Fruit fly (Drosophila melanogaster) whole organism, embryonic: Measurements from ENCODE around the gene CkIIalpha-i3.

Source experiments
- Adf1 ChIP-seq: fragments of 200-800 bp; sonication (Bioruptor generic); IDR thresholded peaks from 2 replicates; pipeline ENCODE4 v1.3.6; 2022; ENCODE audit warnings: missing biosample characterization, missing genetic modification characterization
- CG10654 ChIP-seq: fragments of 200-800 bp; sonication (Bioruptor generic); optimal IDR thresholded peaks from 2 replicates; lab custom pipeline; 2016; ENCODE audit warnings: missing biosample characterization, missing genetic modification characterization
- CG10959 ChIP-seq: fragments of 200-800 bp; sonication (Bioruptor generic); IDR thresholded peaks from 2 replicates; pipeline ENCODE4 v1.3.6; 2022; ENCODE audit warnings: missing biosample characterization, missing genetic modification characterization
- CG12155 ChIP-seq: fragments of 200-800 bp; sonication (Bioruptor generic); optimal IDR thresholded peaks from 3 replicates; lab custom pipeline; 2016; ENCODE audit warnings: missing biosample characterization, missing genetic modification characterization
- CG12769 ChIP-seq: fragments of 200-800 bp; sonication (Bioruptor generic); optimal IDR thresholded peaks from 2 replicates; lab custom pipeline; 2019; ENCODE audit warnings: missing biosample characterization, mild to moderate bottlenecking, missing genetic modification characterization, moderate library complexity
- CG13296 ChIP-seq: fragments of 200-800 bp; sonication (Bioruptor generic); optimal IDR thresholded peaks from 3 replicates; lab custom pipeline; 2018; ENCODE audit warnings: missing biosample characterization, mild to moderate bottlenecking, missing genetic modification characterization
- CG14710 ChIP-seq: fragments of 200-800 bp; sonication (Bioruptor generic); optimal IDR thresholded peaks from 3 replicates; lab custom pipeline; 2019; ENCODE audit warnings: missing biosample characterization, mild to moderate bottlenecking, missing genetic modification characterization, moderate library complexity
- CG17186 ChIP-seq: fragments of 200-800 bp; sonication (Bioruptor generic); optimal IDR thresholded peaks from 3 replicates; lab custom pipeline; 2017; ENCODE audit warnings: missing biosample characterization, missing genetic modification reagents, missing genetic modification characterization
- CG2678 ChIP-seq: fragments of 200-800 bp; sonication (Bioruptor generic); optimal IDR thresholded peaks from 3 replicates; lab custom pipeline; 2019; ENCODE audit warnings: missing biosample characterization, mild to moderate bottlenecking, missing genetic modification characterization, moderate library complexity
- CG31224 ChIP-seq: fragments of 200-800 bp; sonication (Bioruptor generic); IDR thresholded peaks from 2 replicates; pipeline ENCODE4 v1.3.6; 2022; ENCODE audit warnings: missing biosample characterization, missing genetic modification characterization
- CG33213 ChIP-seq: fragments of 200-800 bp; sonication (Bioruptor generic); optimal IDR thresholded peaks from 3 replicates; lab custom pipeline; 2016; ENCODE audit warnings: missing biosample characterization, missing genetic modification characterization
- CG34376 ChIP-seq: fragments of 200-800 bp; sonication (Bioruptor generic); optimal IDR thresholded peaks from 2 replicates; lab custom pipeline; 2018; ENCODE audit warnings: missing biosample characterization, mild to moderate bottlenecking, missing genetic modification characterization
- CG6683 ChIP-seq: fragments of 200-800 bp; sonication (Bioruptor generic); optimal IDR thresholded peaks from 2 replicates; lab custom pipeline; 2017; ENCODE audit warnings: missing biosample characterization, mild to moderate bottlenecking, missing genetic modification characterization, missing genetic modification reagents
- CG8924 ChIP-seq: fragments of 200-800 bp; optimal IDR thresholded peaks from 3 replicates; lab custom pipeline; 2019; ENCODE audit warnings: missing biosample characterization, mild to moderate bottlenecking, missing genetic modification characterization, moderate library complexity
- CG9932 ChIP-seq: fragments of 200-800 bp; sonication (Bioruptor generic); IDR thresholded peaks from 2 replicates; pipeline ENCODE4 v1.3.6; 2022; ENCODE audit warnings: missing biosample characterization, missing genetic modification characterization
- Chrac-16 ChIP-seq: fragments of 200-800 bp; sonication (Bioruptor generic); optimal IDR thresholded peaks from 3 replicates; lab custom pipeline; 2016; ENCODE audit warnings: missing biosample characterization, missing genetic modification characterization
- CkIIα-i1 ChIP-seq: fragments of 200-800 bp; sonication (Bioruptor generic); IDR thresholded peaks from 2 replicates; pipeline ENCODE4 v1.3.6; 2022; ENCODE audit warnings: missing biosample characterization, missing genetic modification characterization
- Deaf1 ChIP-seq: fragments of 200-800 bp; optimal IDR thresholded peaks from 3 replicates; lab custom pipeline; 2019; ENCODE audit warnings: missing biosample characterization, mild to moderate bottlenecking, missing genetic modification characterization, moderate library complexity
- Dip2 ChIP-seq: fragments of 200-800 bp; sonication (Bioruptor generic); IDR thresholded peaks from 2 replicates; pipeline ENCODE4 v1.3.6; 2022; ENCODE audit warnings: missing biosample characterization, missing genetic modification characterization
- Dll ChIP-seq: fragments of 200-800 bp; sonication (Bioruptor generic); IDR thresholded peaks from 4 replicates; pipeline ENCODE4 v1.3.6; 2022; ENCODE audit warnings: missing biosample characterization, missing genetic modification characterization; ENCODE audit not compliant: partially characterized antibody
- Eip74EF ChIP-seq, 2 experiments: fragments of 200-800 bp in 1 of 2; fragments of >200 bp in 1 of 2; sonication (Bioruptor generic) in 1 of 2; optimal IDR thresholded peaks; 2 replicates each; lab custom pipeline; 2017 to 2019; ENCODE audit warnings: missing biosample characterization in 2 of 2, missing genetic modification characterization in 2 of 2, mild to moderate bottlenecking in 1 of 2, moderate library complexity in 1 of 2
- Fer1 ChIP-seq: fragments of 200-800 bp; sonication (Bioruptor generic); optimal IDR thresholded peaks from 2 replicates; lab custom pipeline; 2017; ENCODE audit warnings: missing biosample characterization, mild to moderate bottlenecking, missing genetic modification characterization
- Hmr ChIP-seq: fragments of 200-800 bp; sonication (Bioruptor generic); optimal IDR thresholded peaks from 3 replicates; lab custom pipeline; 2017; ENCODE audit warnings: mild to moderate bottlenecking, missing biosample characterization, missing genetic modification reagents, missing genetic modification characterization
- Jarid2 ChIP-seq: fragments of 200-800 bp; sonication (Bioruptor generic); optimal IDR thresholded peaks from 3 replicates; lab custom pipeline; 2017; ENCODE audit warnings: mild to moderate bottlenecking, missing biosample characterization, missing genetic modification reagents, missing genetic modification characterization
- Med ChIP-seq: fragments of 200-800 bp; sonication (Bioruptor generic); peaks from one replicate; lab custom pipeline; 2016; ENCODE audit warnings: missing biosample characterization, missing genetic modification characterization, mild to moderate bottlenecking, inconsistent platforms, moderate library complexity
- Nf-YB ChIP-seq: fragments of 200-800 bp; sonication (Bioruptor generic); optimal IDR thresholded peaks from 3 replicates; lab custom pipeline; 2019; ENCODE audit warnings: missing biosample characterization, mild to moderate bottlenecking, missing genetic modification characterization, moderate library complexity
- Oaz ChIP-seq: fragments of 200-800 bp; sonication (Bioruptor generic); IDR thresholded peaks from 2 replicates; pipeline ENCODE4 v1.3.6; 2022; ENCODE audit warnings: missing biosample characterization, missing genetic modification characterization
- Optix ChIP-seq: fragments of 200-800 bp; sonication (Bioruptor generic); IDR thresholded peaks from 3 replicates; pipeline ENCODE4 v1.3.6; 2022; ENCODE audit warnings: missing biosample characterization, missing genetic modification characterization
- Tbp ChIP-seq: fragments of >200 bp; optimal IDR thresholded peaks from 2 replicates; lab custom pipeline; 2018; ENCODE audit warnings: missing biosample characterization, missing genetic modification characterization
- abd-A ChIP-seq: fragments of 200-800 bp; sonication (Bioruptor generic); optimal IDR thresholded peaks from 3 replicates; lab custom pipeline; 2019; ENCODE audit warnings: missing biosample characterization, mild to moderate bottlenecking, missing genetic modification characterization, moderate library complexity
- amos ChIP-seq: fragments of 200-800 bp; sonication (Bioruptor generic); IDR thresholded peaks from 2 replicates; pipeline ENCODE4 v1.3.6; 2022; ENCODE audit warnings: missing biosample characterization, missing genetic modification characterization; ENCODE audit not compliant: partially characterized antibody
- bbx ChIP-seq: fragments of 200-800 bp; sonication (Bioruptor generic); IDR thresholded peaks from 2 replicates; pipeline ENCODE4 v1.3.6; 2022; ENCODE audit warnings: missing biosample characterization, missing genetic modification characterization; ENCODE audit not compliant: partially characterized antibody
- br ChIP-seq: fragments of >200 bp; optimal IDR thresholded peaks from 2 replicates; lab custom pipeline; 2017
- ci ChIP-seq: fragments of 200-800 bp; sonication (Bioruptor generic); IDR thresholded peaks from 3 replicates; pipeline ENCODE4 v1.3.6; 2022; ENCODE audit warnings: missing biosample characterization, missing genetic modification characterization
- dm ChIP-seq: fragments of 200-800 bp; sonication (Bioruptor generic); optimal IDR thresholded peaks from 3 replicates; lab custom pipeline; 2016; ENCODE audit warnings: missing biosample characterization, missing genetic modification characterization
- esg ChIP-seq: fragments of 200-800 bp; sonication (Bioruptor generic); conservative IDR thresholded peaks from 2 replicates; pipeline ENCODE4 v1.3.6; 2022; ENCODE audit warnings: missing biosample characterization, missing genetic modification characterization
- fd3F ChIP-seq: fragments of 200-800 bp; sonication (Bioruptor generic); optimal IDR thresholded peaks from 2 replicates; lab custom pipeline; 2018; ENCODE audit warnings: missing biosample characterization, mild to moderate bottlenecking, missing genetic modification characterization, moderate library complexity
- lab ChIP-seq: fragments of 200-800 bp; sonication (Bioruptor generic); optimal IDR thresholded peaks from 3 replicates; lab custom pipeline; 2017; ENCODE audit warnings: missing biosample characterization, missing genetic modification characterization, mild to moderate bottlenecking, moderate library complexity, missing genetic modification reagents
- mirr ChIP-seq: fragments of 200-800 bp; sonication (Bioruptor generic); optimal IDR thresholded peaks from 3 replicates; lab custom pipeline; 2018; ENCODE audit warnings: missing biosample characterization, mild to moderate bottlenecking, missing genetic modification characterization
- nerfin-1 ChIP-seq: fragments of 200-800 bp; sonication (Bioruptor generic); optimal IDR thresholded peaks from 3 replicates; lab custom pipeline; 2019; ENCODE audit warnings: missing biosample characterization, mild to moderate bottlenecking, missing genetic modification characterization, moderate library complexity
- nom ChIP-seq: fragments of 200-800 bp; sonication (Bioruptor generic); optimal IDR thresholded peaks from 2 replicates; lab custom pipeline; 2017; ENCODE audit warnings: missing biosample characterization, missing genetic modification characterization, mild to moderate bottlenecking, moderate library complexity, missing genetic modification reagents
- oc ChIP-seq: fragments of 200-800 bp; sonication (Bioruptor generic); optimal IDR thresholded peaks from 2 replicates; lab custom pipeline; 2018; ENCODE audit warnings: missing biosample characterization, mild to moderate bottlenecking, missing genetic modification characterization, moderate library complexity
- p53 ChIP-seq: fragments of 200-800 bp; sonication (Bioruptor generic); optimal IDR thresholded peaks from 2 replicates; lab custom pipeline; 2016; ENCODE audit warnings: missing biosample characterization, missing genetic modification characterization
- sd ChIP-seq: fragments of 200-800 bp; sonication (Bioruptor generic); optimal IDR thresholded peaks from 3 replicates; lab custom pipeline; 2018; ENCODE audit warnings: missing biosample characterization, mild to moderate bottlenecking, missing genetic modification characterization, moderate library complexity
- so ChIP-seq: fragments of 200-800 bp; sonication (Bioruptor generic); IDR thresholded peaks from 3 replicates; pipeline ENCODE4 v1.3.6; 2022; ENCODE audit warnings: missing biosample characterization, missing genetic modification characterization
- sob ChIP-seq: fragments of 200-800 bp; sonication (Bioruptor generic); IDR thresholded peaks from 2 replicates; pipeline ENCODE4 v1.3.6; 2022; ENCODE audit warnings: missing biosample characterization, missing genetic modification characterization
- sug ChIP-seq: fragments of 200-800 bp; optimal IDR thresholded peaks from 2 replicates; lab custom pipeline; 2019; ENCODE audit warnings: missing biosample characterization, mild to moderate bottlenecking, missing genetic modification characterization, moderate library complexity
- twi ChIP-seq: fragments of 200-800 bp; optimal IDR thresholded peaks from 2 replicates; lab custom pipeline; 2019; ENCODE audit warnings: missing biosample characterization, mild to moderate bottlenecking, missing genetic modification characterization, moderate library complexity
- yki ChIP-seq: fragments of >200 bp; optimal IDR thresholded peaks from 3 replicates; lab custom pipeline; 2018
- zfh2 ChIP-seq: fragments of 200-800 bp; sonication (Bioruptor generic); optimal IDR thresholded peaks from 2 replicates; lab custom pipeline; 2016; ENCODE audit warnings: missing biosample characterization, missing genetic modification characterization

The CkIIalpha-i3 gene

dm6 chr3L:707992-708489, 2.4 kb downstream of the CkIIalpha-i3 start, which contains the start of gene CG13895:
CG13895 (minus strand) TSS chr3L:708205.
- TF ChIP-seq CG33213 (GFP tag; lab: Kevin White, UChicago) = peak; percentile 2
- peak; percentile 28 for TF ChIP-seq mirr (GFP tag; lab: Kevin White, UChicago)
- TF ChIP-seq nom (GFP tag; lab: Kevin White, UChicago) = peak; percentile 18
- TF ChIP-seq nerfin-1 (tag; lab: Kevin White, UChicago) = peak; percentile 12
- TF ChIP-seq dm = peak; percentile 68
- TF ChIP-seq Med (GFP tag; lab: Kevin White, UChicago) = peak; percentile 82
- TF ChIP-seq CG12769 (tag; lab: Kevin White, UChicago) = peak; percentile 28
- peak; percentile 18; the same call in 1 of the 2 replicates for TF ChIP-seq amos (GFP tag; lab: Robert Waterston, UW)
- no peak for TF ChIP-seq fd3F (GFP tag; lab: Kevin White, UChicago)
- peak; percentile 30 for TF ChIP-seq sug (tag; lab: Kevin White, UChicago)
- TF ChIP-seq oc = peak; percentile 61
- peak; percentile 7 for TF ChIP-seq CG6683
- TF ChIP-seq CG8924 (tag; lab: Kevin White, UChicago) = peak; percentile 2
- no peak for TF ChIP-seq Optix
- TF ChIP-seq CG31224 = no peak
- TF ChIP-seq Tbp = no peak
- TF ChIP-seq CG12155 (GFP tag; lab: Kevin White, UChicago) = no peak
- TF ChIP-seq Dll (GFP tag; lab: Robert Waterston, UW) = peak; percentile 54; the same call in 2 of the 4 replicates
- TF ChIP-seq bbx (GFP tag; lab: Robert Waterston, UW) = 0 out of 2 replicates have a peak, but pooled peaks have one; percentile 19
- TF ChIP-seq Fer1 = peak; percentile 52
- peak; percentile 26 for TF ChIP-seq CG2678 (tag; lab: Kevin White, UChicago)
- no peak for TF ChIP-seq Oaz (GFP tag; lab: Robert Waterston, UW)
- TF ChIP-seq abd-A = peak; percentile 39
- TF ChIP-seq CG13296 (GFP tag; lab: Kevin White, UChicago) = peak; percentile 2
- TF ChIP-seq Jarid2 (GFP tag; lab: Kevin White, UChicago) = peak; percentile 84
- no peak for TF ChIP-seq Chrac-16
- peak; percentile 65; the same call in 1 of the 3 replicates for TF ChIP-seq ci (GFP tag; lab: Robert Waterston, UW)
- TF ChIP-seq br (lab: Kevin White, UChicago) = no peak
- TF ChIP-seq Adf1 (GFP tag; lab: Robert Waterston, UW) = no peak; the same call in 1 of the 2 replicates
- TF ChIP-seq Hmr = peak; percentile 33
- TF ChIP-seq yki = peak; percentile 12
- TF ChIP-seq so = 0 out of 3 replicates have a peak, but pooled peaks have one; percentile 37
- no peak for TF ChIP-seq zfh2 (GFP tag; lab: Kevin White, UChicago)
- peak; percentile 10 for TF ChIP-seq twi (tag; lab: Kevin White, UChicago)
- peak; percentile 3 for TF ChIP-seq CG14710 (tag; lab: Kevin White, UChicago)
- peak; percentile 75 for TF ChIP-seq sd (tag; lab: Kevin White, UChicago)
- TF ChIP-seq Dip2 = no peak
- TF ChIP-seq CG10654 (GFP tag; lab: Kevin White, UChicago) = no peak
- TF ChIP-seq p53 (GFP tag; lab: Kevin White, UChicago) = no peak
- no peak for TF ChIP-seq Nf-YB (GFP tag; lab: Kevin White, UChicago)
- TF ChIP-seq CkIIα-i1 (GFP tag; lab: Robert Waterston, UW) = no peak
- TF ChIP-seq Deaf1 (tag; lab: Kevin White, UChicago) = peak; percentile 71
- TF ChIP-seq Eip74EF (GFP tag; optimal IDR thresholded peaks at IDR 0.05; lab: Kevin White, UChicago) = peak in 1 of 2 experiments; percentile 63
- peak; percentile 31; the same call in 1 of the 2 replicates for TF ChIP-seq sob (GFP tag; lab: Robert Waterston, UW)
- TF ChIP-seq esg (GFP tag; lab: Robert Waterston, UW) = no peak
- no peak for TF ChIP-seq CG10959 (GFP tag; lab: Robert Waterston, UW)
- TF ChIP-seq lab (GFP tag; lab: Kevin White, UChicago) = peak; percentile 21
- TF ChIP-seq CG34376 = peak; percentile 59
- no peak for TF ChIP-seq CG17186 (GFP tag; lab: Kevin White, UChicago)
- no peak for TF ChIP-seq CG9932 (GFP tag; lab: Robert Waterston, UW)
